Fruit fly (Drosophila melanogaster): Measurements from ENCODE around the gene CG3558.
A peak's percentile ranks its signal among the peaks of the same experiment; 100 is the strongest.

The CG3558 gene

dm6 chr2L:2992664-2993174 lies at the start of gene CG3558, which contains the start of gene okr:
Gene CG3558 (plus strand): TSS chr2L:2992870.
Gene okr (minus strand): TSS chr2L:2992759.
- TF ChIP-seq CG10462 (GFP tag; optimal IDR thresholded peaks at IDR 0.05) (no peak), CG8089 (GFP tag; optimal IDR thresholded peaks at IDR 0.05) (no peak), Xrp1 (GFP tag; IDR thresholded peaks at IDR 0.05) (no peak), CG5953 (GFP tag; IDR thresholded peaks at IDR 0.05) (no peak), CG33213 (GFP tag; optimal IDR thresholded peaks at IDR 0.05) (peak; percentile 0), CG14860 (GFP tag; IDR thresholded peaks at IDR 0.05; ENCODE audit: partially characterized antibody) (peak; percentile 81), CG17829 (tag; optimal IDR thresholded peaks at IDR 0.05) (peak; percentile 8), ato (GFP tag; IDR thresholded peaks at IDR 0.05; ENCODE audit: partially characterized antibody) (peak; percentile 25; the same call in 1 of the 2 replicates), trh (GFP tag; optimal IDR thresholded peaks at IDR 0.05) (no peak), ci (GFP tag; IDR thresholded peaks at IDR 0.05) (no peak), CG12942 (GFP tag; optimal IDR thresholded peaks at IDR 0.05) (no peak), Hr51 (GFP tag; optimal IDR thresholded peaks at IDR 0.05) (no peak), stwl (tag; optimal IDR thresholded peaks at IDR 0.05) (peak; percentile 74), Elba2 (GFP tag; optimal IDR thresholded peaks at IDR 0.05) (peak; percentile 47), CkIIα-i1 (GFP tag; IDR thresholded peaks at IDR 0.05) (no peak), gro (GFP tag; optimal IDR thresholded peaks at IDR 0.05) (no peak), CG17361 (GFP tag; IDR thresholded peaks at IDR 0.05) (no peak), Doc3 (GFP tag; IDR thresholded peaks at IDR 0.05; ENCODE audit: partially characterized antibody) (peak; percentile 86), CG3407 (GFP tag; optimal IDR thresholded peaks at IDR 0.05) (no peak), vvl (GFP tag; IDR thresholded peaks at IDR 0.05) (0 out of 2 replicates have a peak, but pooled peaks have one; percentile 9), CG30431 (GFP tag; optimal IDR thresholded peaks at IDR 0.05) (no peak), CG6854 (GFP tag; optimal IDR thresholded peaks at IDR 0.05) (no peak), her (GFP tag; optimal IDR thresholded peaks at IDR 0.05) (no peak), Dp (GFP tag; optimal IDR thresholded peaks at IDR 0.05) (peak; percentile 86), Nf-YB (GFP tag; optimal IDR thresholded peaks at IDR 0.05) (no peak), CG15696 (tag; optimal IDR thresholded peaks at IDR 0.05) (no peak), CG1024 (GFP tag; IDR thresholded peaks at IDR 0.05) (no peak), inv (GFP tag; IDR thresholded peaks at IDR 0.05; ENCODE audit: partially characterized antibody) (peak; percentile 72), CG1603 (tag; optimal IDR thresholded peaks at IDR 0.05) (peak; percentile 82), onecut (GFP tag; IDR thresholded peaks at IDR 0.05) (no peak), Meics (GFP tag; optimal IDR thresholded peaks at IDR 0.05) (no peak), pum (GFP tag; optimal IDR thresholded peaks at IDR 0.05) (no peak), CG14710 (tag; optimal IDR thresholded peaks at IDR 0.05) (peak; percentile 59), HLH4C (GFP tag; IDR thresholded peaks at IDR 0.05; ENCODE audit: partially characterized antibody) (peak; percentile 78), CG11247 (GFP tag; IDR thresholded peaks at IDR 0.05) (no peak), CG34376 (GFP tag; optimal IDR thresholded peaks at IDR 0.05) (no peak), Hsf (GFP tag; optimal IDR thresholded peaks at IDR 0.05) (no peak), zen (tag; optimal IDR thresholded peaks at IDR 0.05) (no peak), CG16863 (GFP tag; optimal IDR thresholded peaks at IDR 0.05) (no peak), MBD-R2 (GFP tag; IDR thresholded peaks at IDR 0.05) (peak; percentile 80), CG8924 (tag; optimal IDR thresholded peaks at IDR 0.05) (peak; percentile 24), CG18476 (GFP tag; optimal IDR thresholded peaks at IDR 0.05) (no peak), Bgb (GFP tag; IDR thresholded peaks at IDR 0.05; ENCODE audit: partially characterized antibody) (peak; percentile 74), vnd (GFP tag; IDR thresholded peaks at IDR 0.05; ENCODE audit: partially characterized antibody) (peak; percentile 76), tgo (GFP tag; IDR thresholded peaks at IDR 0.05) (no peak), Ets97D (GFP tag; optimal IDR thresholded peaks at IDR 0.05) (peak; percentile 48), E2f2 (GFP tag; IDR thresholded peaks at IDR 0.05) (peak; percentile 88), HHEX (GFP tag; optimal IDR thresholded peaks at IDR 0.05) (no peak), pzg (GFP tag; optimal IDR thresholded peaks at IDR 0.05) (peak; percentile 71), CG8359 (GFP tag; optimal IDR thresholded peaks at IDR 0.05; ENCODE audit: borderline replicate concordance) (no peak)
